Fruit fly (Drosophila melanogaster) whole organism, embryonic: ENCODE data around the gene CG7342.

Experiments used
- Antp ChIP-seq: fragments of 200-800 bp; sonication (Bioruptor generic); optimal IDR thresholded peaks from 3 replicates; lab custom pipeline; 2016; ENCODE audit warnings: missing biosample characterization, missing genetic modification characterization
- Bgb ChIP-seq: fragments of 200-800 bp; sonication (Bioruptor generic); IDR thresholded peaks from 2 replicates; pipeline ENCODE4 v1.3.6; 2022; ENCODE audit warnings: missing biosample characterization, missing genetic modification characterization; ENCODE audit not compliant: partially characterized antibody
- CG11504 ChIP-seq: fragments of 200-800 bp; sonication (Bioruptor generic); optimal IDR thresholded peaks from 3 replicates; lab custom pipeline; 2019; ENCODE audit warnings: missing biosample characterization, mild to moderate bottlenecking, missing genetic modification characterization, moderate library complexity
- CG12219 ChIP-seq: fragments of 200-800 bp; sonication (Bioruptor generic); optimal IDR thresholded peaks from 3 replicates; lab custom pipeline; 2018; ENCODE audit warnings: missing biosample characterization, mild to moderate bottlenecking, missing genetic modification characterization
- CG12769 ChIP-seq: fragments of 200-800 bp; sonication (Bioruptor generic); optimal IDR thresholded peaks from 2 replicates; lab custom pipeline; 2019; ENCODE audit warnings: missing biosample characterization, mild to moderate bottlenecking, missing genetic modification characterization, moderate library complexity
- CG14710 ChIP-seq: fragments of 200-800 bp; sonication (Bioruptor generic); optimal IDR thresholded peaks from 3 replicates; lab custom pipeline; 2019; ENCODE audit warnings: missing biosample characterization, mild to moderate bottlenecking, missing genetic modification characterization, moderate library complexity
- CG15479 ChIP-seq: fragments of 200-800 bp; sonication (Bioruptor generic); optimal IDR thresholded peaks from 3 replicates; lab custom pipeline; 2019; ENCODE audit warnings: missing biosample characterization, mild to moderate bottlenecking, missing genetic modification characterization, moderate library complexity
- CG1603 ChIP-seq: fragments of 200-800 bp; sonication (Bioruptor generic); optimal IDR thresholded peaks from 2 replicates; lab custom pipeline; 2019; ENCODE audit warnings: missing biosample characterization, mild to moderate bottlenecking, missing genetic modification characterization, moderate library complexity
- CG17568 ChIP-seq: fragments of 200-800 bp; sonication (Bioruptor generic); optimal IDR thresholded peaks from 2 replicates; lab custom pipeline; 2018; ENCODE audit warnings: missing biosample characterization, mild to moderate bottlenecking, missing genetic modification characterization, moderate library complexity
- CG31365 ChIP-seq: fragments of 200-800 bp; sonication (Bioruptor generic); optimal IDR thresholded peaks from 2 replicates; lab custom pipeline; 2018; ENCODE audit warnings: missing biosample characterization, mild to moderate bottlenecking, missing genetic modification characterization
- CG33213 ChIP-seq: fragments of 200-800 bp; sonication (Bioruptor generic); optimal IDR thresholded peaks from 3 replicates; lab custom pipeline; 2016; ENCODE audit warnings: missing biosample characterization, missing genetic modification characterization
- CG34224 ChIP-seq: fragments of 200-800 bp; sonication (Bioruptor generic); IDR thresholded peaks from 3 replicates; pipeline ENCODE4 v1.3.6; 2022; ENCODE audit warnings: missing biosample characterization, missing genetic modification characterization; ENCODE audit not compliant: partially characterized antibody
- CG34376 ChIP-seq: fragments of 200-800 bp; sonication (Bioruptor generic); optimal IDR thresholded peaks from 2 replicates; lab custom pipeline; 2018; ENCODE audit warnings: missing biosample characterization, mild to moderate bottlenecking, missing genetic modification characterization
- CG4282 ChIP-seq: fragments of 200-800 bp; sonication (Bioruptor generic); optimal IDR thresholded peaks from 2 replicates; lab custom pipeline; 2016; ENCODE audit warnings: missing biosample characterization, missing genetic modification characterization
- CG6254 ChIP-seq: fragments of 200-800 bp; sonication (Bioruptor generic); optimal IDR thresholded peaks from 3 replicates; lab custom pipeline; 2017; ENCODE audit warnings: mild to moderate bottlenecking, missing biosample characterization, missing genetic modification reagents, missing genetic modification characterization
- CG6765 ChIP-seq: fragments of 200-800 bp; sonication (Bioruptor generic); optimal IDR thresholded peaks from 3 replicates; lab custom pipeline; 2017; ENCODE audit warnings: missing biosample characterization, mild to moderate bottlenecking, missing genetic modification characterization
- CG7928 ChIP-seq: fragments of 200-800 bp; sonication (Bioruptor generic); optimal IDR thresholded peaks from 2 replicates; lab custom pipeline; 2017; ENCODE audit warnings: missing biosample characterization, mild to moderate bottlenecking, missing genetic modification characterization
- CG8924 ChIP-seq: fragments of 200-800 bp; optimal IDR thresholded peaks from 3 replicates; lab custom pipeline; 2019; ENCODE audit warnings: missing biosample characterization, mild to moderate bottlenecking, missing genetic modification characterization, moderate library complexity
- Hr51 ChIP-seq, 2 experiments: fragments of 200-800 bp; sonication (Bioruptor generic); optimal IDR thresholded peaks; 2 replicates in 1 of 2; 3 replicates in 1 of 2; lab custom pipeline; 2016 to 2018; ENCODE audit warnings: missing biosample characterization in 2 of 2, missing genetic modification characterization in 2 of 2, mild to moderate bottlenecking in 1 of 2, moderate library complexity in 1 of 2
- NC2β ChIP-seq: fragments of 200-800 bp; sonication (Bioruptor generic); optimal IDR thresholded peaks from 2 replicates; lab custom pipeline; 2016; ENCODE audit warnings: missing biosample characterization, missing genetic modification characterization
- NFAT ChIP-seq: fragments of 200-800 bp; sonication (Bioruptor generic); IDR thresholded peaks from 2 replicates; pipeline ENCODE4 v1.3.6; 2022; ENCODE audit warnings: missing biosample characterization, missing genetic modification characterization
- Oli ChIP-seq: fragments of 200-800 bp; sonication (Bioruptor generic); optimal IDR thresholded peaks from 2 replicates; lab custom pipeline; 2018; ENCODE audit warnings: missing biosample characterization, mild to moderate bottlenecking, missing genetic modification characterization, moderate library complexity
- Opbp ChIP-seq: fragments of 200-800 bp; sonication (Bioruptor generic); IDR thresholded peaks from 3 replicates; pipeline ENCODE4 v1.3.6; 2022; ENCODE audit warnings: missing biosample characterization, missing genetic modification characterization; ENCODE audit not compliant: partially characterized antibody
- Scr ChIP-seq: fragments of 200-800 bp; sonication (Bioruptor generic); IDR thresholded peaks from 2 replicates; pipeline ENCODE4 v1.3.6; 2022; ENCODE audit warnings: missing biosample characterization, missing genetic modification characterization; ENCODE audit not compliant: partially characterized antibody
- Six4 ChIP-seq: fragments of 200-800 bp; sonication (Bioruptor generic); optimal IDR thresholded peaks from 2 replicates; lab custom pipeline; 2016; ENCODE audit warnings: missing biosample characterization, missing genetic modification characterization
- Sox100B ChIP-seq: fragments of 200-800 bp; sonication (Bioruptor generic); optimal IDR thresholded peaks from 3 replicates; lab custom pipeline; 2018; ENCODE audit warnings: missing biosample characterization, mild to moderate bottlenecking, missing genetic modification characterization
- Stat92E ChIP-seq, 3 experiments: fragments of >200 bp in 2 of 3; fragments of 200-800 bp in 1 of 3; sonication (Bioruptor generic) in 1 of 3; optimal IDR thresholded peaks; 2 replicates each; lab custom pipeline; 2017 to 2019; ENCODE audit warnings: missing biosample characterization in 3 of 3, missing genetic modification characterization in 3 of 3, mild to moderate bottlenecking in 1 of 3, moderate library complexity in 1 of 3
- Trl ChIP-seq, 3 experiments: fragments of >200 bp in 2 of 3; fragments of 200-800 bp in 1 of 3; sonication (Bioruptor generic) in 1 of 3; optimal IDR thresholded peaks; 2 replicates in 1 of 3; 3 replicates in 2 of 3; lab custom pipeline; 2016 to 2017; ENCODE audit warnings: missing biosample characterization in 1 of 3, missing genetic modification characterization in 1 of 3
- Usf ChIP-seq: fragments of 200-800 bp; sonication (Bioruptor generic); optimal IDR thresholded peaks from 2 replicates; lab custom pipeline; 2017; ENCODE audit warnings: missing genotype, missing biosample characterization, missing genetic modification characterization
- amos ChIP-seq: fragments of 200-800 bp; sonication (Bioruptor generic); IDR thresholded peaks from 2 replicates; pipeline ENCODE4 v1.3.6; 2022; ENCODE audit warnings: missing biosample characterization, missing genetic modification characterization; ENCODE audit not compliant: partially characterized antibody
- ase ChIP-seq: fragments of 200-800 bp; sonication (Bioruptor generic); IDR thresholded peaks from 3 replicates; pipeline ENCODE4 v1.3.6; 2022; ENCODE audit warnings: missing biosample characterization, missing genetic modification characterization
- ash1 ChIP-seq: fragments of 200-800 bp; sonication (Bioruptor generic); optimal IDR thresholded peaks from 2 replicates; lab custom pipeline; 2018; ENCODE audit warnings: missing biosample characterization, mild to moderate bottlenecking, missing genetic modification characterization
- ato ChIP-seq: fragments of 200-800 bp; sonication (Bioruptor generic); IDR thresholded peaks from 2 replicates; pipeline ENCODE4 v1.3.6; 2022; ENCODE audit warnings: missing biosample characterization, missing genetic modification characterization; ENCODE audit not compliant: partially characterized antibody
- bcd ChIP-seq: fragments of 200-800 bp; sonication (Bioruptor generic); optimal IDR thresholded peaks from 2 replicates; lab custom pipeline; 2017; ENCODE audit warnings: missing biosample characterization, mild to moderate bottlenecking, missing genetic modification characterization
- cato ChIP-seq: fragments of 200-800 bp; sonication (Bioruptor generic); optimal IDR thresholded peaks from 2 replicates; lab custom pipeline; 2016; ENCODE audit warnings: missing biosample characterization, missing genetic modification characterization, borderline replicate concordance
- danr ChIP-seq: fragments of 200-800 bp; sonication (Bioruptor generic); IDR thresholded peaks from 2 replicates; pipeline ENCODE4 v1.3.6; 2022; ENCODE audit warnings: missing biosample characterization, missing genetic modification characterization
- hbn ChIP-seq: fragments of 200-800 bp; sonication (Bioruptor generic); IDR thresholded peaks from 2 replicates; pipeline ENCODE4 v1.3.6; 2022; ENCODE audit warnings: missing biosample characterization, missing genetic modification characterization; ENCODE audit not compliant: partially characterized antibody
- jigr1 ChIP-seq: fragments of 200-800 bp; sonication (Bioruptor generic); IDR thresholded peaks from 3 replicates; pipeline ENCODE4 v1.3.6; 2022; ENCODE audit warnings: missing biosample characterization, missing genetic modification characterization
- lbe ChIP-seq: fragments of 200-800 bp; sonication (Bioruptor generic); optimal IDR thresholded peaks from 2 replicates; lab custom pipeline; 2016; ENCODE audit warnings: missing biosample characterization, mild to moderate bottlenecking, missing genetic modification characterization
- maf-S ChIP-seq: fragments of 200-800 bp; sonication (Bioruptor generic); optimal IDR thresholded peaks from 2 replicates; lab custom pipeline; 2016; ENCODE audit warnings: missing biosample characterization, missing genetic modification characterization
- pros ChIP-seq: fragments of 200-800 bp; sonication (Bioruptor generic); optimal IDR thresholded peaks from 3 replicates; lab custom pipeline; 2019; ENCODE audit warnings: missing biosample characterization, mild to moderate bottlenecking, missing genetic modification characterization, moderate library complexity
- pum ChIP-seq: fragments of 200-800 bp; sonication (Bioruptor generic); optimal IDR thresholded peaks from 2 replicates; lab custom pipeline; 2016; ENCODE audit warnings: missing biosample characterization, missing genetic modification characterization
- pzg ChIP-seq: fragments of 200-800 bp; sonication (Bioruptor generic); optimal IDR thresholded peaks from 3 replicates; lab custom pipeline; 2018; ENCODE audit warnings: missing biosample characterization, mild to moderate bottlenecking, missing genetic modification characterization, moderate library complexity
- slbo ChIP-seq: fragments of 200-800 bp; sonication (Bioruptor generic); IDR thresholded peaks from 2 replicates; pipeline ENCODE4 v1.3.6; 2022; ENCODE audit warnings: missing biosample characterization, missing genetic modification characterization
- ssp ChIP-seq: fragments of 200-800 bp; sonication (Bioruptor generic); IDR thresholded peaks from 2 replicates; pipeline ENCODE4 v1.3.6; 2022; ENCODE audit warnings: missing biosample characterization, missing genetic modification characterization
- unc-4 ChIP-seq: fragments of 200-800 bp; sonication (Bioruptor generic); IDR thresholded peaks from 2 replicates; pipeline ENCODE4 v1.3.6; 2022; ENCODE audit warnings: missing biosample characterization, missing genetic modification characterization; ENCODE audit not compliant: partially characterized antibody
- vfl ChIP-seq: fragments of 200-800 bp; sonication (Bioruptor generic); optimal IDR thresholded peaks from 2 replicates; lab custom pipeline; 2016; ENCODE audit warnings: missing biosample characterization, missing genetic modification characterization
- vvl ChIP-seq: fragments of 200-800 bp; sonication (Bioruptor generic); IDR thresholded peaks from 2 replicates; pipeline ENCODE4 v1.3.6; 2022; ENCODE audit warnings: missing biosample characterization, missing genetic modification characterization
- zfh2 ChIP-seq: fragments of 200-800 bp; sonication (Bioruptor generic); optimal IDR thresholded peaks from 2 replicates; lab custom pipeline; 2016; ENCODE audit warnings: missing biosample characterization, missing genetic modification characterization

The CG7342 gene

dm6 chr3R:19568736-19569135 is 34.4 kb upstream of the CG7342 start (continued):
- TF ChIP-seq CG15479 (GFP tag; lab: Kevin White, UChicago) (no peak), Hr51 (GFP tag; optimal IDR thresholded peaks at IDR 0.05; lab: Kevin White, UChicago) (no peak), Bgb (GFP tag; lab: Robert Waterston, UW) (peak; percentile 64; the same call in 1 of the 2 replicates), Antp (GFP tag; lab: Kevin White, UChicago) (no peak), CG34376 (no peak), ase (GFP tag; lab: Robert Waterston, UW) (no peak), CG12219 (GFP tag; lab: Kevin White, UChicago) (no peak), CG7928 (GFP tag; lab: Kevin White, UChicago) (no peak), NFAT (no peak), ssp (GFP tag; lab: Robert Waterston, UW) (no peak), Oli (tag; lab: Kevin White, UChicago) (no peak), Six4 (no peak), Sox100B (no peak), slbo (GFP tag; lab: Robert Waterston, UW) (no peak), ash1 (no peak), CG1603 (tag; lab: Kevin White, UChicago) (no peak), Usf (GFP tag; lab: Kevin White, UChicago) (no peak), CG33213 (GFP tag; lab: Kevin White, UChicago) (no peak), CG4282 (GFP tag; lab: Kevin White, UChicago) (no peak), danr (GFP tag; lab: Robert Waterston, UW) (no peak), lbe (GFP tag; lab: Kevin White, UChicago) (no peak), hbn (peak; percentile 29; the same call in 1 of the 2 replicates), vfl (GFP tag; lab: Kevin White, UChicago) (no peak), cato (GFP tag; lab: Kevin White, UChicago) (no peak), Trl (optimal IDR thresholded peaks at IDR 0.05; lab: Kevin White, UChicago) (peak; percentile 68 to 83), Trl (GFP tag; optimal IDR thresholded peaks at IDR 0.05; lab: Kevin White, UChicago) (no peak), CG6765 (no peak), CG34224 (GFP tag; lab: Robert Waterston, UW) (peak; percentile 69), amos (GFP tag; lab: Robert Waterston, UW) (peak; percentile 44; the same call in 1 of the 2 replicates), pzg (GFP tag; lab: Kevin White, UChicago) (no peak), Stat92E (GFP tag; optimal IDR thresholded peaks at IDR 0.05; lab: Kevin White, UChicago) (no peak), CG31365 (no peak), CG17568 (no peak), vvl (0 out of 2 replicates have a peak, but pooled peaks have one; percentile 13), CG8924 (tag; lab: Kevin White, UChicago) (no peak), maf-S (no peak), CG11504 (tag; lab: Kevin White, UChicago) (no peak), CG6254 (GFP tag; lab: Kevin White, UChicago) (no peak), ato (GFP tag; lab: Robert Waterston, UW) (0 out of 2 replicates have a peak, but pooled peaks have one; percentile 27), bcd (GFP tag; lab: Kevin White, UChicago) (no peak), jigr1 (GFP tag; lab: Robert Waterston, UW) (no peak), unc-4 (GFP tag; lab: Robert Waterston, UW) (peak; percentile 57), CG12769 (tag; lab: Kevin White, UChicago) (no peak), zfh2 (GFP tag; lab: Kevin White, UChicago) (no peak), pum (GFP tag; lab: Kevin White, UChicago) (no peak), CG14710 (tag; lab: Kevin White, UChicago) (no peak), pros (GFP tag; lab: Kevin White, UChicago) (peak; percentile 15), Scr (GFP tag; lab: Robert Waterston, UW) (no peak), NC2β (GFP tag; lab: Kevin White, UChicago) (no peak), Opbp (GFP tag; lab: Robert Waterston, UW) (peak; percentile 34; the same call in 1 of the 3 replicates)
